Fruit fly (Drosophila melanogaster): ENCODE data around the gene Ref1.

DNA sequence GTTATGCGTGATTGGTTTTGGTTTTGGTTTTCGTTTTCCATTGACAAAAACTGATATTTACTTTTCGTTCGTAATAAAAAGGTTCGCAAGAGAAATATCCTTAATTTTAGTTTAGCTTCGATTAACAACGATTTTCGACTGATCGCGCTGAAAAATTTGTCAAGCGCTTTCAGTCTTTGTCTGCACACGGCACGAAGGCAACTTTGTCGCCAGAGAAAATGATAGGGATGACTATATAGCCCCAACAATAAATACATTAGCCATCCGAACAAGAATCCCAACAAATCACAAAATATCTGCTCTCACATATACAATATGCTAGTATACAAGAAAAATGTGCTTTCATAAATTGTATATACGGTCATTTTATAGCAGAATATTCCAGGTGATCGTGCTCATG, 37.4 kb upstream of the Ref1 start, which contains the start of gene Mlp84B:
- no peak for TF ChIP-seq CG11617 (GFP tag; optimal IDR thresholded peaks at IDR 0.05)
- TF ChIP-seq tj (GFP tag; optimal IDR thresholded peaks at IDR 0.05) = no peak
- no peak for TF ChIP-seq Mnt (GFP tag; optimal IDR thresholded peaks at IDR 0.05)

Data from whole organism, adult.